Fruit fly (Drosophila melanogaster): ENCODE results near the gene Cyp28c1.

DNA sequence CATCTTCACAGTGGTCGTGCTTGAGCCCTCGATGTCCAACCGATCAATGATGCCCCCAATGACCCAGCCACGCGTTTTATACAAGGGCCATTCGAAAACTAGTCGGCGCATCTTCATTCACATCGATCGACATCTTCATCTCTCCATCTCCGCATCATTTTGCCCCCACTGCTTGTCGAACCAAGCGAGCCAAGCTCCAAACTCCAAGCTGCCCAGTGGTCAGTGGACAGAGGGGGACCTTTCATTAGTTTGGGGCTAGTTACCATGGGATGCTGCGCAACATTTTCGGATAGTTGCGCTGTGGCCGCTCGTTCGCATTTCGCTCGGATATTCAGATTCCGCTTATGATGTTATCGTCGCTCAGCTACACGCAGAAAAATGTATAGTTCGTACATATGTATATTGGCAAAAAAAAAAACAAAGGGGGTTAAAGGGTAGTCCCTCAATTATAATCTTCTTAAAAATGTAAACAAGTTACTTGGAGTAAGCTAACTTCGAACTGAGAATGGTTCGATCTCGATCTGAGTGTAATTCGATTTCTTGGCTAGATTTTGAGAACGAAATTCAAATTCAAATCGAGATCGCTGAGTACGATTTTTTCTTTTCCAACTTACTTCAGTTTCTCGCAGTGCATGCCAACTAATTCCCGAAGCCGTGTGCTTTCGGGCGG, 6.8 kb downstream of the Cyp28c1 start, which contains the start of gene CG15740:
- no peak for TF ChIP-seq ttk (optimal IDR thresholded peaks at IDR 0.05)
- TF ChIP-seq Myc (optimal IDR thresholded peaks at IDR 0.05) = no peak
- no peak for TF ChIP-seq h (optimal IDR thresholded peaks at IDR 0.05)
- no peak for TF ChIP-seq psq (optimal IDR thresholded peaks at IDR 0.05)
- no peak for TF ChIP-seq insv (optimal IDR thresholded peaks at IDR 0.05)
- TF ChIP-seq Sin3A (optimal IDR thresholded peaks at IDR 0.05) = no peak

All from Kc167 (cell line).